Worm (Caenorhabditis elegans) whole organism, young adult: ENCODE results near the gene W08F4.12.

ENCODE experiments used
- B0261.1 ChIP-seq: sonication (generic microtip); optimal IDR thresholded peaks from 2 replicates; lab custom pipeline; 2016; ENCODE audit warnings: mild to moderate bottlenecking, missing genetic modification characterization, moderate library complexity, missing compliant biosample characterization
- D2030.7 ChIP-seq: fragments of 200-800 bp; sonication (Bioruptor generic); IDR thresholded peaks from 2 replicates; pipeline ENCODE4 v1.3.6; 2022; ENCODE audit warnings: missing genetic modification reagents, missing genetic modification characterization, missing compliant biosample characterization
- F33H1.4 ChIP-seq: fragments of 200-800 bp; sonication (Bioruptor generic); IDR thresholded peaks from 2 replicates; pipeline ENCODE4 v1.3.6; 2022; ENCODE audit warnings: missing genetic modification reagents, missing genetic modification characterization, missing compliant biosample characterization
- F55B11.4 ChIP-seq: sonication (generic microtip); optimal IDR thresholded peaks from 2 replicates; lab custom pipeline; 2016; ENCODE audit warnings: missing compliant biosample characterization, missing genetic modification characterization, borderline replicate concordance; ENCODE audit not compliant: insufficient read depth
- F57C9.4 ChIP-seq: sonication (generic microtip); optimal IDR thresholded peaks from 2 replicates; lab custom pipeline; 2017; ENCODE audit warnings: mild to moderate bottlenecking, missing genetic modification characterization, missing compliant biosample characterization
- Y53G8AR.9 ChIP-seq: fragments of 200-800 bp; sonication (Bioruptor generic); conservative IDR thresholded peaks from 2 replicates; pipeline ENCODE4 v1.3.6; 2022; ENCODE audit warnings: missing genetic modification reagents, missing genetic modification characterization, missing compliant biosample characterization
- Y56A3A.18 ChIP-seq: fragments of 200-800 bp; sonication (Bioruptor generic); IDR thresholded peaks from 2 replicates; pipeline ENCODE4 v1.3.6; 2022; ENCODE audit warnings: missing genetic modification reagents, missing genetic modification characterization, missing compliant biosample characterization
- aptf-2 ChIP-seq: fragments of 200-800 bp; sonication (Bioruptor generic); conservative IDR thresholded peaks from 2 replicates; pipeline ENCODE4 v1.3.6; 2022; ENCODE audit warnings: missing genetic modification reagents, missing genetic modification characterization, missing compliant biosample characterization
- attf-5 ChIP-seq: fragments of 200-800 bp; sonication (Bioruptor generic); optimal IDR thresholded peaks from 2 replicates; lab custom pipeline; 2018; ENCODE audit warnings: mild to moderate bottlenecking, missing genetic modification characterization, missing compliant biosample characterization
- ceh-40 ChIP-seq: fragments of 200-800 bp; sonication (Bioruptor generic); IDR thresholded peaks from 2 replicates; pipeline ENCODE4 v1.3.6; 2022; ENCODE audit warnings: missing genetic modification characterization, missing compliant biosample characterization
- ceh-79 ChIP-seq: sonication (generic microtip); optimal IDR thresholded peaks from 2 replicates; lab custom pipeline; 2017; ENCODE audit warnings: mild to moderate bottlenecking, missing genetic modification characterization, missing compliant biosample characterization
- ceh-91 ChIP-seq: fragments of 200-800 bp; sonication (Bioruptor generic); IDR thresholded peaks from 2 replicates; pipeline ENCODE4 v1.3.6; 2022; ENCODE audit warnings: missing genetic modification reagents, missing genetic modification characterization, missing compliant biosample characterization
- dox-1 ChIP-seq: fragments of 200-800 bp; sonication (Bioruptor generic); IDR thresholded peaks from 2 replicates; pipeline ENCODE4 v1.3.6; 2022; ENCODE audit warnings: missing genetic modification reagents, missing genetic modification characterization, missing compliant biosample characterization
- dpl-1 ChIP-seq: fragments of 150-350 bp; optimal IDR thresholded peaks from 2 replicates; lab custom pipeline; 2014; ENCODE audit warnings: missing biosample characterization, missing genetic modification reagents, missing genetic modification characterization
- efl-1 ChIP-seq: fragments of 150-350 bp; optimal IDR thresholded peaks from 2 replicates; lab custom pipeline; 2014; ENCODE audit warnings: missing biosample characterization, missing genetic modification reagents, missing genetic modification characterization
- egrh-3 ChIP-seq: fragments of 200-800 bp; sonication (Bioruptor generic); IDR thresholded peaks from 2 replicates; pipeline ENCODE4 v1.3.6; 2022; ENCODE audit warnings: missing genetic modification reagents, missing genetic modification characterization, missing compliant biosample characterization
- ets-4 ChIP-seq: fragments of 200-800 bp; sonication (Bioruptor generic); optimal IDR thresholded peaks from 2 replicates; lab custom pipeline; 2018; ENCODE audit warnings: mild to moderate bottlenecking, missing genetic modification characterization, missing compliant biosample characterization
- hrde-1 ChIP-seq: sonication (generic microtip); optimal IDR thresholded peaks from 2 replicates; lab custom pipeline; 2016; ENCODE audit warnings: missing genetic modification characterization, mild to moderate bottlenecking, missing compliant biosample characterization, moderate library complexity, missing genotype, missing genetic modification reagents, borderline replicate concordance
- hsf-1 ChIP-seq: fragments of 200-800 bp; sonication (Bioruptor generic); IDR thresholded peaks from 2 replicates; pipeline ENCODE4 v1.3.6; 2022; ENCODE audit warnings: missing genetic modification reagents, missing genetic modification characterization, missing compliant biosample characterization
- let-607 ChIP-seq, 2 experiments: fragments of 200-800 bp in 1 of 2; sonication (Bioruptor generic) in 1 of 2; sonication (generic microtip) in 1 of 2; optimal IDR thresholded peaks; 2 replicates each; lab custom pipeline; 2016 to 2018; ENCODE audit warnings: mild to moderate bottlenecking in 2 of 2, missing compliant biosample characterization in 2 of 2, missing genetic modification characterization in 2 of 2, moderate library complexity in 2 of 2, missing genotype in 1 of 2
- lir-1 ChIP-seq: fragments of 200-800 bp; sonication (Bioruptor generic); conservative IDR thresholded peaks from 2 replicates; pipeline ENCODE4 v1.3.6; 2022; ENCODE audit warnings: missing genetic modification reagents, missing genetic modification characterization, missing compliant biosample characterization
- madf-3 ChIP-seq: fragments of 200-800 bp; sonication (Bioruptor generic); IDR thresholded peaks from 2 replicates; pipeline ENCODE4 v1.3.6; 2022; ENCODE audit warnings: missing genetic modification reagents, missing genetic modification characterization, missing compliant biosample characterization
- madf-6 ChIP-seq: fragments of 200-800 bp; sonication (Bioruptor generic); IDR thresholded peaks from 2 replicates; pipeline ENCODE4 v1.3.6; 2022; ENCODE audit warnings: missing genetic modification reagents, missing genetic modification characterization, missing compliant biosample characterization
- nfyb-1 ChIP-seq: fragments of 200-800 bp; sonication (Bioruptor generic); IDR thresholded peaks from 2 replicates; pipeline ENCODE4 v1.3.6; 2022; ENCODE audit warnings: missing genetic modification reagents, missing genetic modification characterization, missing compliant biosample characterization
- pbrm-1 ChIP-seq: fragments of 200-800 bp; sonication (Bioruptor generic); IDR thresholded peaks from 2 replicates; pipeline ENCODE4 v1.3.6; 2022; ENCODE audit warnings: missing genetic modification reagents, missing genetic modification characterization, missing compliant biosample characterization
- rcor-1 ChIP-seq: fragments of 200-800 bp; sonication (Bioruptor generic); IDR thresholded peaks from 2 replicates; pipeline ENCODE4 v1.3.6; 2022; ENCODE audit warnings: missing genetic modification reagents, missing genetic modification characterization, missing compliant biosample characterization
- rec-8 ChIP-seq, 2 experiments: sonication (generic microtip); optimal IDR thresholded peaks; 2 replicates each; lab custom pipeline; 2016; ENCODE audit warnings: mild to moderate bottlenecking in 2 of 2, missing genetic modification characterization in 2 of 2, missing genetic modification reagents in 2 of 2, missing genotype in 2 of 2, missing biosample characterization in 1 of 2, missing compliant biosample characterization in 1 of 2, moderate library complexity in 1 of 2
- snpc-1.1 ChIP-seq: sonication (generic microtip); optimal IDR thresholded peaks from 2 replicates; lab custom pipeline; 2017; ENCODE audit warnings: missing genetic modification characterization, mild to moderate bottlenecking, missing compliant biosample characterization, antibody characterized with exemption, moderate library complexity, missing genotype, missing genetic modification reagents; ENCODE audit not compliant: insufficient read depth
- somi-1 ChIP-seq: fragments of 200-800 bp; sonication (Bioruptor generic); optimal IDR thresholded peaks from 2 replicates; lab custom pipeline; 2018; ENCODE audit warnings: mild to moderate bottlenecking, missing genetic modification characterization, missing compliant biosample characterization
- tbx-9 ChIP-seq: sonication (generic microtip); optimal IDR thresholded peaks from 2 replicates; lab custom pipeline; 2016; ENCODE audit warnings: borderline replicate concordance, missing genetic modification characterization, inconsistent platforms, missing compliant biosample characterization
- ztf-26 ChIP-seq: sonication (generic microtip); optimal IDR thresholded peaks from 2 replicates; lab custom pipeline; 2017; ENCODE audit warnings: missing genetic modification characterization, missing compliant biosample characterization
- ztf-3 ChIP-seq: fragments of 200-800 bp; sonication (Bioruptor generic); optimal IDR thresholded peaks from 2 replicates; lab custom pipeline; 2018; ENCODE audit warnings: mild to moderate bottlenecking, missing genetic modification characterization, missing compliant biosample characterization

The W08F4.12 gene

DNA sequence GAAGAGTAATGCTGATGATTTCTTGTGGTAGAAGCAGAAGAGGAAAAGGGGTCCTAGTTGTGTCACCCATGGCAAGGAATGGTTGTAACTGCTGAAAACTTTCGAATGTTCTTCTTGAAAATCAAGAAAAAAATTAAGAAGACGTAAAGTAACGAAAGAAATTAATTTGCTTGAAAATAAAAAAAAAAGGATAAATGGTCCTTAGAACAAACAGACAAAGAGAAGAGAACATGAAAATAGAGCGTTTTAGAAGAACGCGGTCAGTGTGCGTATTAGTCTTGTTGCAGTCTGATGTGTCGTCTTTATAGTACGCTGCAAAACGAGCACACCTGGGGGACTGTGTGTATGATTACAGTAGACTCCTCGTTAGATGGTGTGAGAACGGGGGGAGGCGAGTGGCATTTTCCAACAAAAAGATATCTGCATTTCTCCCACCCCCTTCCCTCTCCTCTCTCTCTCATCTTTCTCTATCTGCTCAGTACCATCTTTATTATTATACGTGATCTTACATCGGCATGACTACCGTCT, at the start of gene W08F4.12, which contains the start of gene W08F4.13:
TSS of gene W08F4.12 (minus strand) at position 101 of the 528 bp plus-strand sequence.
TSS of gene W08F4.13 (plus strand) at position 478 of the 528 bp plus-strand sequence.
- TF ChIP-seq dox-1 (no peak), ceh-79 (no peak), F55B11.4 (tag; lab: Kevin White, UChicago) (no peak), ceh-91 (GFP tag; lab: Robert Waterston, UW) (no peak), somi-1 (no peak), D2030.7 (GFP tag; lab: Robert Waterston, UW) (no peak), F33H1.4 (GFP tag; lab: Robert Waterston, UW) (no peak), nfyb-1 (GFP tag; lab: Robert Waterston, UW) (no peak), dpl-1 (GFP tag; lab: Kevin White, UChicago) (no peak), Y53G8AR.9 (no peak), B0261.1 (tag; lab: Kevin White, UChicago) (no peak)

DNA sequence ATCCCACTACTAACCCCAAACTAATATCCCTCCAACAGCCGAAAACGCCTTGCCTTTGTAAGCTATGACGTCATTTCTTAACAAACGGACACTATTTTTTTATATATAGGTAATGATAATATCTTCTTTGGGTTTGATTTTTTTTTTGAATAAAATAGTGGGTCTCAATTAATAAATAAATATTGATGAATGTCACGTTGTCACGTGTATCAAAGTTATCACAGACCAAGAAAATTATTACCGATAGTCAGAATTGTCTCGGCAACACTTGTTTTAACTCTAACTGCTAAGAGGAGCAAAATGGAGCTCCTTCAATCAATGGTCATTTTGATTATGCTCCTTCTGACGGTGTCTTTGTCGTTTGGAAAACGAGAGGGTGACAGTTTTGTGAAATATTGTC, 49.8 kb upstream of the W08F4.12 start, which contains the start of gene T04B8.1:
TSS of gene T04B8.1 (plus strand) at position 301 of the 400 bp plus-strand sequence.
- TF ChIP-seq attf-5 (GFP tag; lab: Kevin White, UChicago): no peak
- TF ChIP-seq F57C9.4 (tag; lab: Kevin White, UChicago): no peak
- no peak for TF ChIP-seq snpc-1.1
- TF ChIP-seq lir-1 (GFP tag; lab: Robert Waterston, UW): no peak
- no peak for TF ChIP-seq ztf-3
- no peak for TF ChIP-seq hrde-1 (tag; lab: Kevin White, UChicago)
- TF ChIP-seq pbrm-1: no peak
- no peak for TF ChIP-seq let-607 (tag; optimal IDR thresholded peaks at IDR 0.05; lab: Kevin White, UChicago)
- TF ChIP-seq tbx-9 (tag; lab: Kevin White, UChicago): no peak
- no peak for TF ChIP-seq efl-1 (GFP tag; lab: Kevin White, UChicago)
- TF ChIP-seq ets-4 (GFP tag; lab: Kevin White, UChicago): no peak
- no peak for TF ChIP-seq rec-8 (tag; optimal IDR thresholded peaks at IDR 0.05; lab: Kevin White, UChicago)
- TF ChIP-seq hsf-1: no peak
- TF ChIP-seq ceh-91 (GFP tag; lab: Robert Waterston, UW): no peak
- TF ChIP-seq F55B11.4 (tag; lab: Kevin White, UChicago): no peak
- TF ChIP-seq ztf-26 (tag; lab: Kevin White, UChicago): no peak
- TF ChIP-seq D2030.7 (GFP tag; lab: Robert Waterston, UW): no peak

DNA sequence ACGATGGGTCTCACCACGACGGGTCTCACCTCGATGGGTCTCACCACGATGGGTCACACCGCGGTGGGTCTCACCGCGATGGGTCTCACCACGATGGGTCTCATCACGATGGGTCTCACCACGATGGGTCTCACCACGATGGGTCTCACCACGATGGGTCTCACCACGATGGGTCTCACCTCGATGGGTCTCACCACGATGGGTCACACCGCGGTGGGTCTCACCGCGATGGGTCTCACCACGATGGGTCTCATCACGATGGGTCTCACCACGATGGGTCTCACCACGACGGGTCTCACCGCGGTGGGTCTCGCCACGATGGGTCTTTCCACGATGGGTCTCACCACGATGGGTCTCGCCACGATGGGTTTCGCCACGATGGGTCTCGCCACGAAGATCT, 48.9 kb upstream of the W08F4.12 start:
- TF ChIP-seq F33H1.4 (GFP tag; lab: Robert Waterston, UW) (0 out of 2 replicates have a peak, but pooled peaks have one; percentile 5), egrh-3 (GFP tag; lab: Robert Waterston, UW) (peak; percentile 62; the same call in 1 of the 2 replicates), aptf-2 (GFP tag; lab: Robert Waterston, UW) (0 out of 2 replicates have a peak, but pooled peaks have one; percentile 5)
- TF ChIP-seq, all 124 proteins: peak for 3; not testable (repeated sequence) for 121

DNA sequence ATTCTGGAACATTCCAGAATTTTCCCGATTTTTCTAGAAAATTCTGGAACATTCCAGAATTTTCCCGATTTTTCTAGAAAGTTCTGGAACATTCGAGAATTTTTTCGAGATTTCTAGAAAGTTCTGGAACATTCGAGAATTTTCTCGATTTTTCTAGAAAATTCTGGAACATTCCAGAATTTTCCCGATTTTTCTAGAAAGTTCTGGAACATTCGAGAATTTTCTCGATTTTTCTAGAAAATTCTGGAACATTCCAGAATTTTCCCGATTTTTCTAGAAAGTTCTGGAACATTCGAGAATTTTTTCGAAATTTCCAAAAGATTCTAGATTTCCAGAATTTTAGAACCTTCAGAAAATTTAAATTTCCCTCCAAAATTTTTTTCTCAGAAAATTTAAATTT, 48.3 kb upstream of the W08F4.12 start:
- TF ChIP-seq ceh-40 (peak; percentile 72; the same call in 1 of the 2 replicates), Y56A3A.18 (0 out of 2 replicates have a peak, but pooled peaks have one; percentile 26), dox-1 (peak; percentile 87), hsf-1 (peak; percentile 98), rcor-1 (peak; percentile 59; the same call in 1 of the 2 replicates), madf-6 (GFP tag; lab: Robert Waterston, UW) (peak; percentile 57; the same call in 1 of the 2 replicates), egrh-3 (GFP tag; lab: Robert Waterston, UW) (peak; percentile 29; the same call in 1 of the 2 replicates), madf-3 (GFP tag; lab: Robert Waterston, UW) (0 out of 2 replicates have a peak, but pooled peaks have one; percentile 71)
